Fruit fly (Drosophila melanogaster) whole organism, prepupa: ENCODE data around the gene CG13126.

Source experiments
- CG10631 ChIP-seq: fragments of 200-800 bp; sonication (Bioruptor generic); optimal IDR thresholded peaks from 2 replicates; lab custom pipeline; 2016; ENCODE audit warnings: missing biosample characterization, missing genetic modification characterization
- CG10669 ChIP-seq: fragments of 200-800 bp; sonication (Bioruptor generic); optimal IDR thresholded peaks from 3 replicates; lab custom pipeline; 2018; ENCODE audit warnings: missing biosample characterization, mild to moderate bottlenecking, missing genetic modification characterization, moderate library complexity
- CG11294 ChIP-seq: fragments of 200-800 bp; sonication (Bioruptor generic); IDR thresholded peaks from 2 replicates; pipeline ENCODE4 v1.3.6; 2022; ENCODE audit warnings: missing biosample characterization, missing genetic modification characterization
- CG11762 ChIP-seq: fragments of 200-800 bp; sonication (Bioruptor generic); optimal IDR thresholded peaks from 3 replicates; lab custom pipeline; 2016; ENCODE audit warnings: missing biosample characterization, missing genetic modification characterization; ENCODE audit not compliant: insufficient read depth
- CG11902 ChIP-seq: fragments of 200-800 bp; sonication (Bioruptor generic); optimal IDR thresholded peaks from 3 replicates; lab custom pipeline; 2016; ENCODE audit warnings: missing biosample characterization, missing genetic modification characterization
- CG15336 ChIP-seq: fragments of 200-800 bp; sonication (Bioruptor generic); IDR thresholded peaks from 2 replicates; pipeline ENCODE4 v1.3.6; 2022; ENCODE audit warnings: missing biosample characterization, missing genetic modification characterization
- CG1621 ChIP-seq: fragments of 200-800 bp; sonication (Bioruptor generic); optimal IDR thresholded peaks from 3 replicates; lab custom pipeline; 2018; ENCODE audit warnings: missing biosample characterization, mild to moderate bottlenecking, missing genetic modification characterization
- CG32006 ChIP-seq: fragments of 200-800 bp; sonication (Bioruptor generic); optimal IDR thresholded peaks from 3 replicates; lab custom pipeline; 2017; ENCODE audit warnings: missing biosample characterization, mild to moderate bottlenecking, missing genetic modification characterization
- CG34406 ChIP-seq: fragments of 200-800 bp; sonication (Bioruptor generic); optimal IDR thresholded peaks from 3 replicates; lab custom pipeline; 2016; ENCODE audit warnings: missing biosample characterization, missing genetic modification characterization
- CG3919 ChIP-seq: fragments of 200-800 bp; sonication (Bioruptor generic); optimal IDR thresholded peaks from 3 replicates; lab custom pipeline; 2016; ENCODE audit warnings: missing biosample characterization, missing genetic modification characterization
- CG4318 ChIP-seq: fragments of 200-800 bp; sonication (Bioruptor generic); optimal IDR thresholded peaks from 3 replicates; lab custom pipeline; 2017; ENCODE audit warnings: missing biosample characterization, mild to moderate bottlenecking, missing genetic modification characterization
- CG6163 ChIP-seq: fragments of 200-800 bp; sonication (Bioruptor generic); IDR thresholded peaks from 3 replicates; pipeline ENCODE4 v1.3.6; 2022; ENCODE audit warnings: missing biosample characterization, missing genetic modification characterization
- CG6276 ChIP-seq: fragments of 200-800 bp; sonication (Bioruptor generic); optimal IDR thresholded peaks from 2 replicates; lab custom pipeline; 2017; ENCODE audit warnings: missing biosample characterization, mild to moderate bottlenecking, missing genetic modification characterization
- CG6792 ChIP-seq: fragments of 200-800 bp; sonication (Bioruptor generic); optimal IDR thresholded peaks from 3 replicates; lab custom pipeline; 2016; ENCODE audit warnings: missing biosample characterization, missing genetic modification characterization
- CG6854 ChIP-seq: fragments of 200-800 bp; sonication (Bioruptor generic); optimal IDR thresholded peaks from 2 replicates; lab custom pipeline; 2017; ENCODE audit warnings: missing biosample characterization, mild to moderate bottlenecking, missing genetic modification characterization
- CG7368 ChIP-seq: fragments of 200-800 bp; sonication (Bioruptor generic); optimal IDR thresholded peaks from 3 replicates; lab custom pipeline; 2016; ENCODE audit warnings: missing biosample characterization, missing genetic modification characterization
- CG8119 ChIP-seq: fragments of 200-800 bp; sonication (Bioruptor generic); IDR thresholded peaks from 3 replicates; pipeline ENCODE4 v1.3.6; 2022; ENCODE audit warnings: missing biosample characterization, missing genetic modification characterization
- CG8319 ChIP-seq: fragments of 200-800 bp; sonication (Bioruptor generic); optimal IDR thresholded peaks from 3 replicates; lab custom pipeline; 2016; ENCODE audit warnings: missing biosample characterization, missing genetic modification characterization
- CG8632 ChIP-seq: fragments of 200-800 bp; sonication (Bioruptor generic); optimal IDR thresholded peaks from 3 replicates; lab custom pipeline; 2016; ENCODE audit warnings: missing biosample characterization, missing genetic modification characterization
- CG9139 ChIP-seq: fragments of 200-800 bp; sonication (Bioruptor generic); optimal IDR thresholded peaks from 3 replicates; lab custom pipeline; 2017; ENCODE audit warnings: missing biosample characterization, mild to moderate bottlenecking, missing genetic modification characterization
- Eip75B ChIP-seq: fragments of 200-800 bp; sonication (Bioruptor generic); optimal IDR thresholded peaks from 3 replicates; lab custom pipeline; 2016; ENCODE audit warnings: missing biosample characterization, missing genetic modification characterization
- Eip78C ChIP-seq: fragments of 200-800 bp; sonication (Bioruptor generic); peaks from one replicate; lab custom pipeline; 2016; ENCODE audit warnings: missing biosample characterization, missing genetic modification characterization
- Ets21C ChIP-seq: fragments of 200-800 bp; sonication (Bioruptor generic); optimal IDR thresholded peaks from 3 replicates; lab custom pipeline; 2016; ENCODE audit warnings: missing biosample characterization, missing genetic modification characterization
- Ets96B ChIP-seq: fragments of 200-800 bp; optimal IDR thresholded peaks from 2 replicates; lab custom pipeline; 2019; ENCODE audit warnings: missing biosample characterization, mild to moderate bottlenecking, missing genetic modification characterization, moderate library complexity
- Hr38 ChIP-seq: sonication (Bioruptor generic); optimal IDR thresholded peaks from 2 replicates; lab custom pipeline; 2016; ENCODE audit warnings: missing biosample characterization, missing genetic modification characterization
- Hr39 ChIP-seq: fragments of 200-800 bp; sonication (Bioruptor generic); optimal IDR thresholded peaks from 2 replicates; lab custom pipeline; 2016; ENCODE audit warnings: missing biosample characterization, missing genetic modification characterization
- Lpt ChIP-seq: fragments of 200-800 bp; sonication (Bioruptor generic); optimal IDR thresholded peaks from 3 replicates; lab custom pipeline; 2016; ENCODE audit warnings: missing biosample characterization, missing genetic modification characterization
- Met ChIP-seq: fragments of 200-800 bp; sonication (Bioruptor generic); optimal IDR thresholded peaks from 3 replicates; lab custom pipeline; 2016; ENCODE audit warnings: missing biosample characterization, missing genetic modification characterization
- Smox ChIP-seq: fragments of 200-800 bp; sonication (Bioruptor generic); optimal IDR thresholded peaks from 3 replicates; lab custom pipeline; 2016; ENCODE audit warnings: missing biosample characterization, missing genetic modification characterization
- Sox102F ChIP-seq: fragments of 200-800 bp; sonication (Bioruptor generic); optimal IDR thresholded peaks from 2 replicates; lab custom pipeline; 2016; ENCODE audit warnings: missing biosample characterization, mild to moderate bottlenecking, missing genetic modification characterization
- Sox14 ChIP-seq: fragments of 200-800 bp; sonication (Bioruptor generic); optimal IDR thresholded peaks from 3 replicates; lab custom pipeline; 2016; ENCODE audit warnings: missing biosample characterization, missing genetic modification characterization
- Sox15 ChIP-seq: fragments of 200-800 bp; sonication (Bioruptor generic); optimal IDR thresholded peaks from 3 replicates; lab custom pipeline; 2016; ENCODE audit warnings: missing biosample characterization, missing genetic modification characterization
- achi ChIP-seq: fragments of 200-800 bp; sonication (Bioruptor generic); optimal IDR thresholded peaks from 3 replicates; lab custom pipeline; 2016; ENCODE audit warnings: missing biosample characterization, missing genetic modification characterization
- acj6 ChIP-seq: fragments of 200-800 bp; sonication (Bioruptor generic); optimal IDR thresholded peaks from 3 replicates; lab custom pipeline; 2016; ENCODE audit warnings: missing biosample characterization, missing genetic modification characterization
- dsx ChIP-seq: fragments of 200-800 bp; optimal IDR thresholded peaks from 3 replicates; lab custom pipeline; 2019; ENCODE audit warnings: missing biosample characterization, mild to moderate bottlenecking, missing genetic modification characterization, moderate library complexity; ENCODE audit not compliant: poor library complexity, severe bottlenecking
- eg ChIP-seq: fragments of 200-800 bp; sonication (Bioruptor generic); IDR thresholded peaks from 3 replicates; pipeline ENCODE4 v1.3.6; 2022; ENCODE audit warnings: missing biosample characterization, missing genetic modification characterization
- esn ChIP-seq: fragments of 200-800 bp; sonication (Bioruptor generic); optimal IDR thresholded peaks from 2 replicates; lab custom pipeline; 2016; ENCODE audit warnings: missing biosample characterization, mild to moderate bottlenecking, missing genetic modification characterization, moderate library complexity
- fd59A ChIP-seq: fragments of 200-800 bp; sonication (Bioruptor generic); optimal IDR thresholded peaks from 2 replicates; lab custom pipeline; 2017; ENCODE audit warnings: missing biosample characterization, mild to moderate bottlenecking, missing genetic modification characterization, missing genetic modification reagents
- fkh ChIP-seq: fragments of 200-800 bp; sonication (Bioruptor generic); optimal IDR thresholded peaks from 3 replicates; lab custom pipeline; 2017; ENCODE audit warnings: missing biosample characterization, mild to moderate bottlenecking, missing genetic modification characterization, moderate library complexity
- lz ChIP-seq: fragments of 200-800 bp; sonication (Bioruptor generic); optimal IDR thresholded peaks from 3 replicates; lab custom pipeline; 2016; ENCODE audit warnings: missing biosample characterization, missing genetic modification characterization
- net ChIP-seq: fragments of 200-800 bp; sonication (Bioruptor generic); optimal IDR thresholded peaks from 3 replicates; lab custom pipeline; 2016; ENCODE audit warnings: missing biosample characterization, missing genetic modification characterization
- pdm3 ChIP-seq: fragments of 200-800 bp; sonication (Bioruptor generic); optimal IDR thresholded peaks from 3 replicates; lab custom pipeline; 2016; ENCODE audit warnings: missing biosample characterization, missing genetic modification characterization
- spab ChIP-seq: fragments of 200-800 bp; sonication (Bioruptor generic); optimal IDR thresholded peaks from 2 replicates; lab custom pipeline; 2017; ENCODE audit warnings: missing biosample characterization, mild to moderate bottlenecking, missing genetic modification characterization, missing genetic modification reagents
- svp ChIP-seq: fragments of 200-800 bp; sonication (Bioruptor generic); peaks from one replicate; lab custom pipeline; 2016; ENCODE audit warnings: missing biosample characterization, missing genetic modification characterization
- topi ChIP-seq: fragments of 200-800 bp; sonication (Bioruptor generic); optimal IDR thresholded peaks from 3 replicates; lab custom pipeline; 2016; ENCODE audit warnings: missing biosample characterization, missing genetic modification characterization
- vri ChIP-seq: fragments of 200-800 bp; sonication (Bioruptor generic); optimal IDR thresholded peaks from 3 replicates; lab custom pipeline; 2016; ENCODE audit warnings: missing biosample characterization, mild to moderate bottlenecking, missing genetic modification characterization

The CG13126 gene

DNA sequence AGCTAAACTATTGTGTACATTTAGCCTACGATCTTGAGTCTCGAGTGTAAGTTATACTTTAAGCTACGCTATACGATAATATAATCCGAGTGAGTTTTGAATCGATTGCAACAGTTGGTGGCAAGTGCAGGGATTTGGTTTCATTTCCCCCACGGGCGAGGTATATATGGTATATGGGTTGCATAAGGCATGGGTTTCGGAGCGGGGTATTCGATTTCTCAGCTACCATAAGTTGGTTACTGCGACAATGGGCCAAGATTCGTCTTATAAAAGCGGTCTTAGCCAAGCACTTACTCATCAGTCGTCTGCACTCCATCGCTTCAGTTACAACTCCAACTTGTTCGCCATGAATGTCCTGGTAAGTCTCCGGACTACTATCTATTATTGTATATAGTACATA is 23.7 kb downstream of the CG13126 start, which contains the start of gene CG42367:
Gene CG42367 (plus strand): TSS at position 301 of the 400 bp plus-strand sequence.
- no peak for TF ChIP-seq Sox102F
- no peak for TF ChIP-seq CG3919 (GFP tag; lab: Kevin White, UChicago)
- TF ChIP-seq Met: no peak

DNA sequence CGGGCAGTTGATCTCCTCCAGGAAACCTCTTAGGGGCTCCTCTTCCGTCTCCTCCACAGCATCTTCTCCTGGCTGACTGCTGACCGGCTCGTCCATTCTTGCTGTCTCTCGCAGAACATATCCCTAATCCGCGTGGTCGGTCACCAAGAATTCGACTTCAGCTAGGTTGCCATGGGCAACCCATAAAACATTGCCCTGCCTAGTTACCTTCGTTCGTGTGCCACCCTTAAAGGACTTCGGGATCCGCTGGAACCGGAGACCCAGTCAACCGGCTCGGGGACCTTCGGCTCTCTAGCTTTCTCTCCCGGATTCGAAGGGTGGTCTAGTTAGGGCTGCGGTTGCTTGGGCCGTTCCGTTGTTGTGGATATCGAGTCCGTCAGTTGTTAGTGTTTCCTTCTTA is 29.2 kb downstream of the CG13126 start, which contains the start of the genes TbCMF46 and CG42366:
Gene TbCMF46 (minus strand): TSS at position 101 of the 400 bp plus-strand sequence.
Gene CG42366 (plus strand): TSS at position 397 of the 400 bp plus-strand sequence.
- TF ChIP-seq CG32006 (GFP tag; lab: Kevin White, UChicago) (no peak), CG3919 (GFP tag; lab: Kevin White, UChicago) (no peak), CG10669 (GFP tag; lab: Kevin White, UChicago) (no peak), spab (GFP tag; lab: Kevin White, UChicago) (no peak), net (GFP tag; lab: Kevin White, UChicago) (no peak), topi (GFP tag; lab: Kevin White, UChicago) (no peak), Met (no peak), Eip75B (GFP tag; lab: Kevin White, UChicago) (no peak), vri (GFP tag; lab: Kevin White, UChicago) (no peak), esn (GFP tag; lab: Kevin White, UChicago) (no peak), CG1621 (no peak), CG8632 (no peak), CG9139 (no peak), CG6163 (GFP tag; lab: Robert Waterston, UW) (no peak), CG15336 (GFP tag; lab: Robert Waterston, UW) (no peak), Hr39 (GFP tag; lab: Kevin White, UChicago) (no peak), Sox14 (GFP tag; lab: Kevin White, UChicago) (no peak), dsx (GFP tag; lab: Kevin White, UChicago) (no peak), eg (GFP tag; lab: Robert Waterston, UW) (no peak)

DNA sequence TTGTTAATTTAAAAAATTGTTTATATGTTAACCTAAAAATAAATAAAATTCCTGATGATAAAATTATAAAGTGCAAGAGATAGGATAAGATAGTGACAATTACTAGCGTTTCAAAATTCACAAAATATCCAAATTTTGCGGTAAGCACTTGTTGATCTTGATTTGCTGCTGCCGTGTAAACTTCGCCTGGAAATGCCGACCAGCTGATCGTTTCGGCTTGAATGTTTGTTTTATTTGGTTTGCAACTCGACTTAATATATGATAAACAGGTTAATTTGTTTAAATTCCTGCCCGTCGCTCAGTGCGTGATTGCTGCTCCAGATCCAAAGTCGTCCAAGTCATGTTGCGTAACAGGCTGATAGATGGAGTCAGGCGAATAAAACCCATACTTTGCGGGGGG is 32.6 kb downstream of the CG13126 start, which contains the start of gene CG4592:
Gene CG4592 (plus strand): TSS at position 233 of the 400 bp plus-strand sequence.
- TF ChIP-seq CG11294 (GFP tag; lab: Robert Waterston, UW) (peak; percentile 13; the same call in 1 of the 2 replicates), fkh (GFP tag; lab: Kevin White, UChicago) (peak; percentile 97), CG8632 (peak; percentile 70), CG10631 (GFP tag; lab: Kevin White, UChicago) (peak; percentile 53), Sox102F (peak; percentile 82), Sox14 (GFP tag; lab: Kevin White, UChicago) (peak; percentile 74), CG4318 (GFP tag; lab: Kevin White, UChicago) (peak; percentile 28), CG6276 (GFP tag; lab: Kevin White, UChicago) (peak; percentile 60), Ets21C (no peak), pdm3 (GFP tag; lab: Kevin White, UChicago) (no peak), CG9139 (peak; percentile 55), CG1621 (peak; percentile 65), esn (GFP tag; lab: Kevin White, UChicago) (peak; percentile 86), CG6854 (GFP tag; lab: Kevin White, UChicago) (no peak), acj6 (GFP tag; lab: Kevin White, UChicago) (peak; percentile 84), topi (GFP tag; lab: Kevin White, UChicago) (peak; percentile 76), Ets96B (tag; lab: Kevin White, UChicago) (no peak), CG8319 (GFP tag; lab: Kevin White, UChicago) (peak; percentile 5), Hr38 (GFP tag; lab: Kevin White, UChicago) (no peak), achi (GFP tag; lab: Kevin White, UChicago) (peak; percentile 77), CG7368 (peak; percentile 50), net (GFP tag; lab: Kevin White, UChicago) (peak; percentile 77), Lpt (peak; percentile 44), svp (peak; percentile 84), vri (GFP tag; lab: Kevin White, UChicago) (peak; percentile 82), Eip75B (GFP tag; lab: Kevin White, UChicago) (peak; percentile 83), CG3919 (GFP tag; lab: Kevin White, UChicago) (peak; percentile 82), lz (GFP tag; lab: Kevin White, UChicago) (peak; percentile 75), eg (GFP tag; lab: Robert Waterston, UW) (peak; percentile 85), CG8119 (peak; percentile 73), CG6163 (GFP tag; lab: Robert Waterston, UW) (peak; percentile 84), CG15336 (GFP tag; lab: Robert Waterston, UW) (peak; percentile 83), Eip78C (GFP tag; lab: Kevin White, UChicago) (no peak), fd59A (GFP tag; lab: Kevin White, UChicago) (peak; percentile 43), Smox (GFP tag; lab: Kevin White, UChicago) (peak; percentile 81), CG11902 (GFP tag; lab: Kevin White, UChicago) (peak; percentile 8), CG11762 (GFP tag; lab: Kevin White, UChicago) (peak; percentile 29), CG34406 (GFP tag; lab: Kevin White, UChicago) (peak; percentile 72), CG6792 (GFP tag; lab: Kevin White, UChicago) (peak; percentile 69), Sox15 (GFP tag; lab: Kevin White, UChicago) (peak; percentile 28)
